Fruit fly (Drosophila melanogaster): ENCODE data around the gene GABA-B-R1.

Gene GABA-B-R1

dm6 chr2L:15039309-15039772, 23.2 kb downstream of the GABA-B-R1 start (continued):
- TF ChIP-seq org-1 (GFP tag; optimal IDR thresholded peaks at IDR 0.05) (no peak), trh (GFP tag; optimal IDR thresholded peaks at IDR 0.05) (no peak), insv (GFP tag; optimal IDR thresholded peaks at IDR 0.05) (no peak), E2f1 (GFP tag; IDR thresholded peaks at IDR 0.05) (no peak), hb (GFP tag; IDR thresholded peaks at IDR 0.05; ENCODE audit: partially characterized antibody) (peak; percentile 86), ase (GFP tag; IDR thresholded peaks at IDR 0.05) (no peak), Nf-YA (GFP tag; IDR thresholded peaks at IDR 0.05) (no peak), p53 (GFP tag; optimal IDR thresholded peaks at IDR 0.05) (no peak), CG12942 (GFP tag; optimal IDR thresholded peaks at IDR 0.05) (no peak), CG1792 (GFP tag; optimal IDR thresholded peaks at IDR 0.05) (no peak), crp (GFP tag; optimal IDR thresholded peaks at IDR 0.05) (peak in 1 of 2 experiments; percentile 36), Dad (GFP tag; optimal IDR thresholded peaks at IDR 0.05) (peak; percentile 8), fd64A (GFP tag; optimal IDR thresholded peaks at IDR 0.05) (no peak), CG11504 (tag; optimal IDR thresholded peaks at IDR 0.05) (no peak), ash1 (GFP tag; optimal IDR thresholded peaks at IDR 0.05) (no peak), GATAe (GFP tag; conservative IDR thresholded peaks at IDR 0.05) (no peak), ato (GFP tag; IDR thresholded peaks at IDR 0.05; ENCODE audit: partially characterized antibody) (peak; percentile 87), yki (optimal IDR thresholded peaks at IDR 0.05) (no peak), CG33213 (GFP tag; optimal IDR thresholded peaks at IDR 0.05) (peak; percentile 39), CG17802 (tag; optimal IDR thresholded peaks at IDR 0.05) (no peak), Taf1 (GFP tag; IDR thresholded peaks at IDR 0.05) (no peak), tgo (GFP tag; IDR thresholded peaks at IDR 0.05) (no peak), CG43689 (GFP tag; IDR thresholded peaks at IDR 0.05) (no peak), Bteb2 (GFP tag; optimal IDR thresholded peaks at IDR 0.05) (no peak), CG15269 (tag; optimal IDR thresholded peaks at IDR 0.05) (no peak), lab (GFP tag; optimal IDR thresholded peaks at IDR 0.05) (no peak), dmrt11E (tag; optimal IDR thresholded peaks at IDR 0.05) (peak; percentile 24), CG2202 (tag; optimal IDR thresholded peaks at IDR 0.05) (no peak), CG4854 (GFP tag; optimal IDR thresholded peaks at IDR 0.05) (no peak), CG34422 (GFP tag; IDR thresholded peaks at IDR 0.05) (peak; percentile 79), CG4282 (GFP tag; optimal IDR thresholded peaks at IDR 0.05) (peak; percentile 21), MESR4 (GFP tag; optimal IDR thresholded peaks at IDR 0.05) (peak; percentile 69), CG9609 (GFP tag; optimal IDR thresholded peaks at IDR 0.05) (peak; percentile 34), CG9727 (GFP tag; optimal IDR thresholded peaks at IDR 0.05) (no peak), fru (optimal IDR thresholded peaks at IDR 0.05) (no peak), CG7839 (tag; optimal IDR thresholded peaks at IDR 0.05) (no peak), ci (GFP tag; IDR thresholded peaks at IDR 0.05) (no peak), CG10209 (GFP tag; optimal IDR thresholded peaks at IDR 0.05) (no peak), Hmr (GFP tag; optimal IDR thresholded peaks at IDR 0.05) (no peak), cwo (GFP tag; optimal IDR thresholded peaks at IDR 0.05) (no peak), az2 (GFP tag; optimal IDR thresholded peaks at IDR 0.05) (no peak), CG4820 (GFP tag; optimal IDR thresholded peaks at IDR 0.05) (no peak), CG11695 (GFP tag; IDR thresholded peaks at IDR 0.05) (no peak), CG13287 (GFP tag; IDR thresholded peaks at IDR 0.05; ENCODE audit: partially characterized antibody) (peak; percentile 81), Sox102F (GFP tag; optimal IDR thresholded peaks at IDR 0.05) (no peak), lmd (GFP tag; IDR thresholded peaks at IDR 0.05) (peak; percentile 22; the same call in 1 of the 2 replicates), CG2875 (GFP tag; optimal IDR thresholded peaks at IDR 0.05) (no peak), zfh1 (GFP tag; IDR thresholded peaks at IDR 0.05) (no peak), CG12104 (GFP tag; optimal IDR thresholded peaks at IDR 0.05) (no peak), Ptx1 (GFP tag; IDR thresholded peaks at IDR 0.05) (peak; percentile 52), CG2889 (GFP tag; IDR thresholded peaks at IDR 0.05) (no peak), sd (tag; optimal IDR thresholded peaks at IDR 0.05) (no peak)
